Worm (Caenorhabditis elegans) whole organism, L2 larva: ENCODE results near the gene F56A11.6.

ENCODE experiments used
- C34F6.9 ChIP-seq: fragments of 150-350 bp; optimal IDR thresholded peaks from 2 replicates; lab custom pipeline; 2014; ENCODE audit warnings: missing biosample characterization, missing genetic modification characterization
- R02D3.7 ChIP-seq: fragments of 150-350 bp; optimal IDR thresholded peaks from 2 replicates; lab custom pipeline; 2014; ENCODE audit warnings: missing biosample characterization, missing genetic modification characterization
- Y55F3AM.14 ChIP-seq: fragments of 200-800 bp; sonication (Bioruptor generic); optimal IDR thresholded peaks from 2 replicates; lab custom pipeline; 2018; ENCODE audit warnings: mild to moderate bottlenecking, missing genetic modification characterization, missing compliant biosample characterization
- ZK546.5 ChIP-seq: sonication (generic microtip); optimal IDR thresholded peaks from 2 replicates; lab custom pipeline; 2017; ENCODE audit warnings: missing biosample characterization, missing genetic modification characterization
- alr-1 ChIP-seq: fragments of 150-350 bp; optimal IDR thresholded peaks from 2 replicates; lab custom pipeline; 2014; ENCODE audit warnings: missing biosample characterization, missing genetic modification characterization
- aly-2 ChIP-seq: fragments of 150-350 bp; optimal IDR thresholded peaks from 2 replicates; lab custom pipeline; 2014; ENCODE audit warnings: missing biosample characterization, missing genetic modification characterization
- ama-1 ChIP-seq: fragments of 150-350 bp; optimal IDR thresholded peaks from 2 replicates; lab custom pipeline; 2018; ENCODE audit warnings: inconsistent platforms
- blmp-1 ChIP-seq: sonication (generic microtip); optimal IDR thresholded peaks from 2 replicates; lab custom pipeline; 2017; ENCODE audit warnings: missing genetic modification characterization, mild to moderate bottlenecking, missing compliant biosample characterization, antibody characterized with exemption, moderate library complexity; ENCODE audit not compliant: insufficient read depth
- ceh-16 ChIP-seq: fragments of 150-350 bp; optimal IDR thresholded peaks from 2 replicates; lab custom pipeline; 2014; ENCODE audit warnings: missing biosample characterization, missing genetic modification characterization
- ceh-82 ChIP-seq: fragments of 150-350 bp; optimal IDR thresholded peaks from 2 replicates; lab custom pipeline; 2014; ENCODE audit warnings: missing biosample characterization, missing genetic modification characterization
- crh-2 ChIP-seq: sonication (generic microtip); optimal IDR thresholded peaks from 2 replicates; lab custom pipeline; 2017; ENCODE audit warnings: missing biosample characterization, missing genetic modification characterization
- dmd-4 ChIP-seq: sonication (generic microtip); optimal IDR thresholded peaks from 2 replicates; lab custom pipeline; 2017; ENCODE audit warnings: missing biosample characterization, missing genetic modification characterization
- egl-27 ChIP-seq: sonication (generic microtip); optimal IDR thresholded peaks from 3 replicates; lab custom pipeline; 2017; ENCODE audit warnings: missing biosample characterization, missing genetic modification reagents, missing genetic modification characterization
- elt-3 ChIP-seq: sonication (generic microtip); optimal IDR thresholded peaks from 2 replicates; lab custom pipeline; 2017; ENCODE audit warnings: missing biosample characterization, missing genetic modification characterization
- fos-1 ChIP-seq: fragments of 150-350 bp; optimal IDR thresholded peaks from 2 replicates; lab custom pipeline; 2014; ENCODE audit warnings: missing biosample characterization, missing genetic modification characterization
- lin-11 ChIP-seq: fragments of 150-350 bp; sonication (generic microtip); optimal IDR thresholded peaks from 2 replicates; lab custom pipeline; 2014; ENCODE audit warnings: missing biosample characterization, missing genetic modification characterization, inconsistent platforms, mixed read lengths
- lin-13 ChIP-seq: fragments of 150-350 bp; optimal IDR thresholded peaks from 2 replicates; lab custom pipeline; 2014; ENCODE audit warnings: missing biosample characterization, missing genetic modification reagents, missing genetic modification characterization
- lin-39 ChIP-seq: fragments of 150-350 bp; optimal IDR thresholded peaks from 2 replicates; lab custom pipeline; 2014; ENCODE audit warnings: missing biosample characterization, missing genetic modification reagents, missing genetic modification characterization
- lsy-2 ChIP-seq, 2 experiments: fragments of 150-350 bp in 1 of 2; sonication (generic microtip) in 1 of 2; optimal IDR thresholded peaks; 2 replicates each; lab custom pipeline; 2014 to 2017; ENCODE audit warnings: missing biosample characterization in 2 of 2, missing genetic modification characterization in 2 of 2
- mab-5 ChIP-seq: fragments of 150-350 bp; optimal IDR thresholded peaks from 2 replicates; lab custom pipeline; 2014; ENCODE audit warnings: missing biosample characterization, missing genetic modification characterization
- mbf-1 ChIP-seq: sonication (generic microtip); optimal IDR thresholded peaks from 2 replicates; lab custom pipeline; 2017; ENCODE audit warnings: missing biosample characterization, missing genetic modification characterization
- mdl-1 ChIP-seq, 2 experiments: fragments of 150-350 bp in 1 of 2; sonication (generic microtip) in 1 of 2; optimal IDR thresholded peaks; 2 replicates each; lab custom pipeline; 2017; ENCODE audit warnings: missing biosample characterization in 2 of 2, missing genetic modification characterization in 2 of 2
- nhr-129 ChIP-seq: fragments of 150-350 bp; optimal IDR thresholded peaks from 2 replicates; lab custom pipeline; 2014; ENCODE audit warnings: missing biosample characterization, missing genetic modification characterization
- nhr-6 ChIP-seq: fragments of 150-350 bp; optimal IDR thresholded peaks from 2 replicates; lab custom pipeline; 2014; ENCODE audit warnings: missing biosample characterization, missing genetic modification characterization
- peb-1 ChIP-seq: fragments of 150-350 bp; optimal IDR thresholded peaks from 2 replicates; lab custom pipeline; 2014; ENCODE audit warnings: missing biosample characterization, missing genetic modification characterization
- sem-4 ChIP-seq: fragments of 150-350 bp; optimal IDR thresholded peaks from 2 replicates; lab custom pipeline; 2014; ENCODE audit warnings: missing biosample characterization, missing genetic modification reagents, missing genetic modification characterization
- skn-1 ChIP-seq: sonication (generic microtip); optimal IDR thresholded peaks from 2 replicates; lab custom pipeline; 2017; ENCODE audit warnings: missing biosample characterization, missing genetic modification characterization
- sma-3 ChIP-seq: sonication (generic microtip); optimal IDR thresholded peaks from 2 replicates; lab custom pipeline; 2016; ENCODE audit warnings: missing genetic modification reagents, missing genetic modification characterization, missing compliant biosample characterization
- sma-9 ChIP-seq, 2 experiments: fragments of 150-350 bp in 1 of 2; sonication (generic microtip) in 1 of 2; optimal IDR thresholded peaks; 2 replicates each; lab custom pipeline; 2014 to 2016; ENCODE audit warnings: missing genetic modification characterization in 2 of 2, mild to moderate bottlenecking in 1 of 2, missing biosample characterization in 1 of 2, missing compliant biosample characterization in 1 of 2, missing genetic modification reagents in 1 of 2, moderate library complexity in 1 of 2
- snpc-4 ChIP-seq: fragments of 150-350 bp; optimal IDR thresholded peaks from 2 replicates; lab custom pipeline; 2014; ENCODE audit warnings: missing biosample characterization, missing genetic modification characterization
- ztf-1 ChIP-seq: fragments of 200-800 bp; sonication (Bioruptor generic); conservative IDR thresholded peaks from 2 replicates; pipeline ENCODE4 v1.3.6; 2022; ENCODE audit warnings: missing genetic modification characterization, missing compliant biosample characterization
- ztf-4 ChIP-seq: fragments of 150-350 bp; optimal IDR thresholded peaks from 2 replicates; lab custom pipeline; 2014; ENCODE audit warnings: missing biosample characterization, missing genetic modification characterization

Gene F56A11.6

DNA sequence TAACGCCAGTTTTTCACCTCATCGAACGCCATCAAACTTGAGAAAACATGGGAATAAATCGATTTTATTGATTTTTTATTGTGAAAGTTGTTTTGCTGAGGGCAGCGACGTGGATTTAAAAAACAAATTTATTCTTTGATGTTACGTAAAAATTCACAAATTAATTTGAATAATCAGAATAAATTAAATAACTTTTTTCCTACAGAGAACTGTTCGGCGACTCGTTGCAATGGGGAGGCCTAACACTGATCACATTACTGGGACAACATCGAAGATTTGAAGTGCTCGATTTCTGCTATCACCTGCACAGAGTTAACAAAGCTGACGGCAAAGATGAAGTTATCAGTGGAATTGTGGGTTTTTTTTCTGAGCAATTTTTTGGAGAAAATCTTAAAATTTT is at the start of gene F56A11.6:
Gene F56A11.6, minus strand, starts transcription at position 101 of the 400 bp plus-strand sequence.
- no peak for TF ChIP-seq lin-13 (GFP tag; lab: Kevin White, UChicago)
- no peak for TF ChIP-seq ztf-4 (tag; lab: Kevin White, UChicago)
- no peak for TF ChIP-seq ceh-16 (tag; lab: Kevin White, UChicago)
- TF ChIP-seq sem-4 = no peak
- no peak for TF ChIP-seq elt-3 (tag; lab: Kevin White, UChicago)
- no peak for TF ChIP-seq fos-1 (tag; lab: Kevin White, UChicago)
- no peak for TF ChIP-seq sma-3 (GFP tag; lab: Kevin White, UChicago)
- TF ChIP-seq skn-1 = no peak
- TF ChIP-seq mdl-1 (tag; optimal IDR thresholded peaks at IDR 0.05; lab: Kevin White, UChicago) = no peak
- TF ChIP-seq ceh-82 (tag; lab: Kevin White, UChicago) = no peak
- no peak for TF ChIP-seq aly-2
- TF ChIP-seq lin-39 (tag; lab: Kevin White, UChicago) = no peak
- TF ChIP-seq, all 48 proteins: peak for 0

- no peak for TF ChIP-seq C34F6.9 (tag; lab: Kevin White, UChicago)
Measured at ce11 chrIV:630598-630997, 48.6 kb upstream of the F56A11.6 start.

- TF ChIP-seq lsy-2 (tag; optimal IDR thresholded peaks at IDR 0.05; lab: Kevin White, UChicago) (no peak), Y55F3AM.14 (GFP tag; lab: Kevin White, UChicago) (no peak), mbf-1 (no peak), ama-1 (lab: Kevin White, UChicago) (no peak), nhr-129 (tag; lab: Kevin White, UChicago) (no peak), dmd-4 (no peak), C34F6.9 (tag; lab: Kevin White, UChicago) (no peak), snpc-4 (tag; lab: Kevin White, UChicago) (no peak)
Measured at ce11 chrIV:627237-627636, 45.2 kb upstream of the F56A11.6 start, which contains the start of gene nhr-76. Gene nhr-76, plus strand, starts transcription at chrIV:627537.

- TF ChIP-seq ztf-1 (no peak), egl-27 (no peak), peb-1 (tag; lab: Kevin White, UChicago) (no peak), elt-3 (tag; lab: Kevin White, UChicago) (no peak), nhr-129 (tag; lab: Kevin White, UChicago) (no peak), snpc-4 (tag; lab: Kevin White, UChicago) (no peak), Y55F3AM.14 (GFP tag; lab: Kevin White, UChicago) (no peak), R02D3.7 (tag; lab: Kevin White, UChicago) (no peak), ZK546.5 (tag; lab: Kevin White, UChicago) (no peak), mab-5 (no peak), blmp-1 (tag; lab: Kevin White, UChicago) (no peak), sem-4 (no peak), sma-9 (GFP tag; optimal IDR thresholded peaks at IDR 0.05; lab: Kevin White, UChicago) (no peak), sma-9 (tag; optimal IDR thresholded peaks at IDR 0.05; lab: Kevin White, UChicago) (no peak), ztf-4 (tag; lab: Kevin White, UChicago) (no peak), lin-11 (no peak), alr-1 (tag; lab: Kevin White, UChicago) (no peak), crh-2 (tag; lab: Kevin White, UChicago) (no peak), nhr-6 (tag; lab: Kevin White, UChicago) (no peak)
Measured at ce11 chrIV:625947-626548, 44.0 kb upstream of the F56A11.6 start.

- no peak for TF ChIP-seq mab-5
- TF ChIP-seq Y55F3AM.14 (GFP tag; lab: Kevin White, UChicago) = no peak
- no peak for TF ChIP-seq C34F6.9 (tag; lab: Kevin White, UChicago)
- TF ChIP-seq alr-1 (tag; lab: Kevin White, UChicago) = no peak
- no peak for TF ChIP-seq ceh-16 (tag; lab: Kevin White, UChicago)
- no peak for TF ChIP-seq mbf-1
- TF ChIP-seq sma-9 (GFP tag; optimal IDR thresholded peaks at IDR 0.05; lab: Kevin White, UChicago) = no peak
- no peak for TF ChIP-seq sma-9 (tag; optimal IDR thresholded peaks at IDR 0.05; lab: Kevin White, UChicago)
Measured at ce11 chrIV:623876-624275, 41.8 kb upstream of the F56A11.6 start.
